Worm (Caenorhabditis elegans) whole organism, mixed stage, embryonic: ENCODE measurements around the gene F10G2.2.
"Not testable (repeated sequence)": the region's sequence is repeated elsewhere in the genome, so short reads cannot be mapped to it uniquely, and the experiment has no call there.

Experiments used
- ceh-39 ChIP-seq: fragments of 150-350 bp; optimal IDR thresholded peaks from 2 replicates; lab custom pipeline; 2014; ENCODE audit warnings: missing biosample characterization, missing genetic modification characterization
- ceh-43 ChIP-seq: fragments of 200-800 bp; sonication (Bioruptor generic); optimal IDR thresholded peaks from 2 replicates; lab custom pipeline; 2018; ENCODE audit warnings: mild to moderate bottlenecking, missing genetic modification characterization, moderate library complexity, missing compliant biosample characterization
- elt-3 ChIP-seq: fragments of 150-350 bp; optimal IDR thresholded peaks from 2 replicates; lab custom pipeline; 2014; ENCODE audit warnings: missing biosample characterization, missing genetic modification characterization
- lin-13 ChIP-seq: fragments of 150-350 bp; optimal IDR thresholded peaks from 2 replicates; lab custom pipeline; 2014; ENCODE audit warnings: missing biosample characterization, missing genetic modification characterization
- mep-1 ChIP-seq: fragments of 150-350 bp; optimal IDR thresholded peaks from 2 replicates; lab custom pipeline; 2017; ENCODE audit warnings: missing biosample characterization, missing genetic modification reagents, missing genetic modification characterization, inconsistent platforms
- mls-2 ChIP-seq: sonication (generic microtip); optimal IDR thresholded peaks from 2 replicates; lab custom pipeline; 2016; ENCODE audit warnings: mild to moderate bottlenecking, missing genetic modification characterization, moderate library complexity, missing compliant biosample characterization
- nhr-12 ChIP-seq: fragments of 150-350 bp; optimal IDR thresholded peaks from 2 replicates; lab custom pipeline; 2014; ENCODE audit warnings: missing biosample characterization, missing genetic modification characterization
- nhr-28 ChIP-seq: fragments of 150-350 bp; optimal IDR thresholded peaks from 2 replicates; lab custom pipeline; 2014; ENCODE audit warnings: missing biosample characterization, missing genetic modification characterization
- pha-4 ChIP-seq: fragments of 150-350 bp; optimal IDR thresholded peaks from 2 replicates; lab custom pipeline; 2018; ENCODE audit warnings: missing biosample characterization, missing genetic modification reagents, missing genetic modification characterization

DNA sequence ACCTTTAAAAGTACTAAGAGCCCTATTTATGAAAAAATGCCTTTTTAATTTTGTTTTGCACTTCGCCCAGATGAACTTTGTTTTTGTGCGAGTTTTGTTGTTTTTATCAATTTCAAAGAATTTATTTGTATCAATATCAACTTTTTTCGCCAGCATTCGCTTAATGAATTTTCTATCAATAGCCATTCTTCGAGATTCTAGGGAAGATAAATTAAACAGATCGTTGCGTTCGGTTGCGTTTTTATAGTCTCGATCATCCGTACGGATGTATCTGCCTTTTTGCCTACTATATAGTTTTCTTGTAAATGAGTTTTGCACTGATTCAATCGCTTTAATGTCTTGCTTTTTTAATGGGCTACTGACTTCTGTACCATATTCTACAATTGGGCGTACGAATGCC is 14.5 kb downstream of the F10G2.2 start, which contains the start of gene nhr-147:
- TF ChIP-seq lin-13 (tag; lab: Kevin White, UChicago); ceh-39 (tag; lab: Kevin White, UChicago); mep-1 (tag; lab: Kevin White, UChicago); elt-3; nhr-28 (tag; lab: Kevin White, UChicago); pha-4 (tag; lab: Kevin White, UChicago); mls-2 (tag; lab: Kevin White, UChicago); ceh-43 (GFP tag; lab: Kevin White, UChicago); nhr-12 (tag; lab: Kevin White, UChicago): not testable (repeated sequence)
